Worm (Caenorhabditis elegans) whole organism, L2 larva: ENCODE data around the gene oac-42.

ENCODE experiments used
- R02D3.7 ChIP-seq: fragments of 150-350 bp; optimal IDR thresholded peaks from 2 replicates; lab custom pipeline; 2014; ENCODE audit warnings: missing biosample characterization, missing genetic modification characterization
- ZK546.5 ChIP-seq: sonication (generic microtip); optimal IDR thresholded peaks from 2 replicates; lab custom pipeline; 2017; ENCODE audit warnings: missing biosample characterization, missing genetic modification characterization
- ama-1 ChIP-seq: fragments of 150-350 bp; optimal IDR thresholded peaks from 2 replicates; lab custom pipeline; 2018; ENCODE audit warnings: inconsistent platforms
- ceh-82 ChIP-seq: fragments of 150-350 bp; optimal IDR thresholded peaks from 2 replicates; lab custom pipeline; 2014; ENCODE audit warnings: missing biosample characterization, missing genetic modification characterization
- lin-11 ChIP-seq: fragments of 150-350 bp; sonication (generic microtip); optimal IDR thresholded peaks from 2 replicates; lab custom pipeline; 2014; ENCODE audit warnings: missing biosample characterization, missing genetic modification characterization, inconsistent platforms, mixed read lengths
- lin-13 ChIP-seq: fragments of 150-350 bp; optimal IDR thresholded peaks from 2 replicates; lab custom pipeline; 2014; ENCODE audit warnings: missing biosample characterization, missing genetic modification reagents, missing genetic modification characterization
- mdl-1 ChIP-seq, 2 experiments: fragments of 150-350 bp in 1 of 2; sonication (generic microtip) in 1 of 2; optimal IDR thresholded peaks; 2 replicates each; lab custom pipeline; 2017; ENCODE audit warnings: missing biosample characterization in 2 of 2, missing genetic modification characterization in 2 of 2
- nhr-237 ChIP-seq: fragments of 150-350 bp; optimal IDR thresholded peaks from 2 replicates; lab custom pipeline; 2014; ENCODE audit warnings: missing biosample characterization, missing genetic modification characterization
- snpc-4 ChIP-seq: fragments of 150-350 bp; optimal IDR thresholded peaks from 2 replicates; lab custom pipeline; 2014; ENCODE audit warnings: missing biosample characterization, missing genetic modification characterization

ce11 chrV:15870356-15870755 lies 14.2 kb downstream of the oac-42 start, which contains the start of gene str-57:
- TF ChIP-seq nhr-237 (tag; lab: Kevin White, UChicago): no peak
- no peak for TF ChIP-seq lin-13 (GFP tag; lab: Kevin White, UChicago)
- no peak for TF ChIP-seq ama-1
- TF ChIP-seq mdl-1 (tag; optimal IDR thresholded peaks at IDR 0.05; lab: Kevin White, UChicago): no peak
- no peak for TF ChIP-seq ZK546.5
- TF ChIP-seq R02D3.7 (tag; lab: Kevin White, UChicago): no peak
- no peak for TF ChIP-seq snpc-4 (tag; lab: Kevin White, UChicago)
- TF ChIP-seq ceh-82 (tag; lab: Kevin White, UChicago): no peak
- no peak for TF ChIP-seq lin-11 (tag; lab: Kevin White, UChicago)
